Fruit fly (Drosophila melanogaster) whole organism, embryonic: Measurements from ENCODE around the gene dgt1.

ENCODE experiments used
- B-H1 ChIP-seq: fragments of 200-800 bp; sonication (Bioruptor generic); IDR thresholded peaks from 3 replicates; pipeline ENCODE4 v1.3.6; 2022; ENCODE audit warnings: missing biosample characterization, missing genetic modification characterization
- CG11247 ChIP-seq: fragments of 200-800 bp; sonication (Bioruptor generic); IDR thresholded peaks from 2 replicates; pipeline ENCODE4 v1.3.6; 2022; ENCODE audit warnings: missing biosample characterization, missing genetic modification characterization
- CG11560 ChIP-seq: fragments of 200-800 bp; sonication (Bioruptor generic); IDR thresholded peaks from 3 replicates; pipeline ENCODE4 v1.3.6; 2022; ENCODE audit warnings: missing biosample characterization, missing genetic modification characterization
- CG12299 ChIP-seq: fragments of 200-800 bp; sonication (Bioruptor generic); optimal IDR thresholded peaks from 2 replicates; lab custom pipeline; 2018; ENCODE audit warnings: missing biosample characterization, mild to moderate bottlenecking, missing genetic modification characterization
- CG13775 ChIP-seq: fragments of 200-800 bp; sonication (Bioruptor generic); optimal IDR thresholded peaks from 3 replicates; lab custom pipeline; 2017; ENCODE audit warnings: missing biosample characterization, mild to moderate bottlenecking, missing genetic modification characterization
- CG14014 ChIP-seq: fragments of 200-800 bp; sonication (Bioruptor generic); IDR thresholded peaks from 2 replicates; pipeline ENCODE4 v1.3.6; 2022; ENCODE audit warnings: missing biosample characterization, missing genetic modification characterization
- CG14441 ChIP-seq: fragments of 200-800 bp; sonication (Bioruptor generic); IDR thresholded peaks from 2 replicates; pipeline ENCODE4 v1.3.6; 2022; ENCODE audit warnings: missing biosample characterization, missing genetic modification characterization
- CG14710 ChIP-seq: fragments of 200-800 bp; sonication (Bioruptor generic); optimal IDR thresholded peaks from 3 replicates; lab custom pipeline; 2019; ENCODE audit warnings: missing biosample characterization, mild to moderate bottlenecking, missing genetic modification characterization, moderate library complexity
- CG15601 ChIP-seq: fragments of 200-800 bp; sonication (Bioruptor generic); optimal IDR thresholded peaks from 3 replicates; lab custom pipeline; 2019; ENCODE audit warnings: missing biosample characterization, mild to moderate bottlenecking, missing genetic modification characterization, moderate library complexity
- CG17385 ChIP-seq: fragments of 200-800 bp; sonication (Bioruptor generic); optimal IDR thresholded peaks from 3 replicates; lab custom pipeline; 2018; ENCODE audit warnings: missing biosample characterization, mild to moderate bottlenecking, missing genetic modification characterization
- CG17612 ChIP-seq: fragments of 200-800 bp; sonication (Bioruptor generic); IDR thresholded peaks from 2 replicates; pipeline ENCODE4 v1.3.6; 2022; ENCODE audit warnings: missing biosample characterization, missing genetic modification characterization
- CG17912 ChIP-seq: fragments of 200-800 bp; sonication (Bioruptor generic); optimal IDR thresholded peaks from 2 replicates; lab custom pipeline; 2018; ENCODE audit warnings: missing biosample characterization, mild to moderate bottlenecking, missing genetic modification characterization
- CG18619 ChIP-seq: fragments of 200-800 bp; sonication (Bioruptor generic); optimal IDR thresholded peaks from 3 replicates; lab custom pipeline; 2017; ENCODE audit warnings: missing biosample characterization, mild to moderate bottlenecking, missing genetic modification characterization
- CG2116 ChIP-seq: fragments of 200-800 bp; sonication (Bioruptor generic); optimal IDR thresholded peaks from 3 replicates; lab custom pipeline; 2018; ENCODE audit warnings: missing biosample characterization, mild to moderate bottlenecking, missing genetic modification characterization
- CG2199 ChIP-seq: fragments of 200-800 bp; sonication (Bioruptor generic); IDR thresholded peaks from 3 replicates; pipeline ENCODE4 v1.3.6; 2022; ENCODE audit warnings: missing biosample characterization, missing genetic modification characterization
- CG32767 ChIP-seq: fragments of 200-800 bp; sonication (Bioruptor generic); IDR thresholded peaks from 2 replicates; pipeline ENCODE4 v1.3.6; 2022; ENCODE audit warnings: missing biosample characterization, missing genetic modification characterization
- CG3847 ChIP-seq: fragments of 200-800 bp; sonication (Bioruptor generic); IDR thresholded peaks from 2 replicates; pipeline ENCODE4 v1.3.6; 2022; ENCODE audit warnings: missing biosample characterization, missing genetic modification characterization
- CG43689 ChIP-seq: fragments of 200-800 bp; sonication (Bioruptor generic); IDR thresholded peaks from 2 replicates; pipeline ENCODE4 v1.3.6; 2022; ENCODE audit warnings: missing biosample characterization, missing genetic modification characterization
- CG4404 ChIP-seq: fragments of 200-800 bp; sonication (Bioruptor generic); IDR thresholded peaks from 2 replicates; pipeline ENCODE4 v1.3.6; 2022; ENCODE audit warnings: missing biosample characterization, missing genetic modification characterization
- CG5245 ChIP-seq: fragments of 200-800 bp; sonication (Bioruptor generic); optimal IDR thresholded peaks from 3 replicates; lab custom pipeline; 2016; ENCODE audit warnings: missing biosample characterization, missing genetic modification characterization
- CG6254 ChIP-seq: fragments of 200-800 bp; sonication (Bioruptor generic); optimal IDR thresholded peaks from 3 replicates; lab custom pipeline; 2017; ENCODE audit warnings: mild to moderate bottlenecking, missing biosample characterization, missing genetic modification reagents, missing genetic modification characterization
- CG8089 ChIP-seq: fragments of 200-800 bp; sonication (Bioruptor generic); optimal IDR thresholded peaks from 3 replicates; lab custom pipeline; 2016; ENCODE audit warnings: missing biosample characterization, missing genetic modification characterization
- CG8478 ChIP-seq: fragments of >200 bp; optimal IDR thresholded peaks from 2 replicates; lab custom pipeline; 2018
- CG8924 ChIP-seq: fragments of 200-800 bp; optimal IDR thresholded peaks from 3 replicates; lab custom pipeline; 2019; ENCODE audit warnings: missing biosample characterization, mild to moderate bottlenecking, missing genetic modification characterization, moderate library complexity
- CG9609 ChIP-seq: fragments of 200-800 bp; sonication (Bioruptor generic); optimal IDR thresholded peaks from 3 replicates; lab custom pipeline; 2016; ENCODE audit warnings: missing biosample characterization, missing genetic modification characterization
- Dek ChIP-seq: fragments of 200-800 bp; sonication (Bioruptor generic); optimal IDR thresholded peaks from 3 replicates; lab custom pipeline; 2019; ENCODE audit warnings: missing biosample characterization, mild to moderate bottlenecking, missing genetic modification characterization, moderate library complexity
- Dfd ChIP-seq, 2 experiments: fragments of >200 bp; optimal IDR thresholded peaks; 2 replicates each; lab custom pipeline; 2017; ENCODE audit warnings: missing biosample characterization in 2 of 2, missing genetic modification characterization in 2 of 2
- E2f2 ChIP-seq: fragments of 200-800 bp; sonication (Bioruptor generic); IDR thresholded peaks from 2 replicates; pipeline ENCODE4 v1.3.6; 2022; ENCODE audit warnings: missing biosample characterization, missing genetic modification characterization
- H2.0 ChIP-seq: fragments of 200-800 bp; sonication (Bioruptor generic); IDR thresholded peaks from 2 replicates; pipeline ENCODE4 v1.3.6; 2022; ENCODE audit warnings: missing biosample characterization, missing genetic modification characterization
- Hey ChIP-seq: fragments of 200-800 bp; sonication (Bioruptor generic); optimal IDR thresholded peaks from 3 replicates; lab custom pipeline; 2018; ENCODE audit warnings: missing biosample characterization, mild to moderate bottlenecking, missing genetic modification characterization
- Nf-YB ChIP-seq: fragments of 200-800 bp; sonication (Bioruptor generic); optimal IDR thresholded peaks from 3 replicates; lab custom pipeline; 2019; ENCODE audit warnings: missing biosample characterization, mild to moderate bottlenecking, missing genetic modification characterization, moderate library complexity
- Side ChIP-seq: fragments of 200-800 bp; sonication (Bioruptor generic); optimal IDR thresholded peaks from 2 replicates; lab custom pipeline; 2016; ENCODE audit warnings: missing biosample characterization, missing genetic modification characterization
- Sin3A ChIP-seq: fragments of >200 bp; optimal IDR thresholded peaks from 2 replicates; lab custom pipeline; 2018
- Stat92E ChIP-seq, 3 experiments: fragments of >200 bp in 2 of 3; fragments of 200-800 bp in 1 of 3; sonication (Bioruptor generic) in 1 of 3; optimal IDR thresholded peaks; 2 replicates each; lab custom pipeline; 2017 to 2019; ENCODE audit warnings: missing biosample characterization in 3 of 3, missing genetic modification characterization in 3 of 3, mild to moderate bottlenecking in 1 of 3, moderate library complexity in 1 of 3
- ash1 ChIP-seq: fragments of 200-800 bp; sonication (Bioruptor generic); optimal IDR thresholded peaks from 2 replicates; lab custom pipeline; 2018; ENCODE audit warnings: missing biosample characterization, mild to moderate bottlenecking, missing genetic modification characterization
- br ChIP-seq: fragments of >200 bp; optimal IDR thresholded peaks from 2 replicates; lab custom pipeline; 2017
- crc ChIP-seq: fragments of 200-800 bp; sonication (Bioruptor generic); optimal IDR thresholded peaks from 2 replicates; lab custom pipeline; 2016; ENCODE audit warnings: missing biosample characterization, missing genetic modification characterization
- danr ChIP-seq: fragments of 200-800 bp; sonication (Bioruptor generic); IDR thresholded peaks from 2 replicates; pipeline ENCODE4 v1.3.6; 2022; ENCODE audit warnings: missing biosample characterization, missing genetic modification characterization
- dmrt99B ChIP-seq: fragments of 200-800 bp; sonication (Bioruptor generic); optimal IDR thresholded peaks from 2 replicates; lab custom pipeline; 2018; ENCODE audit warnings: missing biosample characterization, mild to moderate bottlenecking, missing genetic modification characterization, moderate library complexity
- ems ChIP-seq: fragments of 200-800 bp; sonication (Bioruptor generic); optimal IDR thresholded peaks from 3 replicates; lab custom pipeline; 2016; ENCODE audit warnings: missing biosample characterization, missing genetic modification characterization
- eyg ChIP-seq: fragments of 200-800 bp; sonication (Bioruptor generic); optimal IDR thresholded peaks from 3 replicates; lab custom pipeline; 2016; ENCODE audit warnings: missing biosample characterization, missing genetic modification characterization
- her ChIP-seq: fragments of 200-800 bp; sonication (Bioruptor generic); optimal IDR thresholded peaks from 2 replicates; lab custom pipeline; 2016; ENCODE audit warnings: missing biosample characterization, missing genetic modification characterization
- lilli ChIP-seq: fragments of 200-800 bp; sonication (Bioruptor generic); optimal IDR thresholded peaks from 3 replicates; lab custom pipeline; 2016; ENCODE audit warnings: missing biosample characterization, missing genetic modification characterization
- prd ChIP-seq, 3 experiments: fragments of >200 bp in 2 of 3; fragments of 200-800 bp in 1 of 3; sonication (Bioruptor generic) in 1 of 3; optimal IDR thresholded peaks in 2 of 3; IDR thresholded peaks in 1 of 3; 2 replicates in 2 of 3; 3 replicates in 1 of 3; pipeline versions ENCODE4 v1.3.6 to Lab custom; 2017 to 2022; ENCODE audit warnings: missing biosample characterization in 1 of 3, missing genetic modification characterization in 1 of 3
- scrt ChIP-seq: fragments of 200-800 bp; sonication (Bioruptor generic); optimal IDR thresholded peaks from 2 replicates; lab custom pipeline; 2018; ENCODE audit warnings: missing biosample characterization, mild to moderate bottlenecking, missing genetic modification characterization, moderate library complexity
- sim ChIP-seq: fragments of 200-800 bp; sonication (Bioruptor generic); IDR thresholded peaks from 2 replicates; pipeline ENCODE4 v1.3.6; 2022; ENCODE audit warnings: missing biosample characterization, missing genetic modification characterization
- sima ChIP-seq: fragments of 200-800 bp; sonication (Bioruptor generic); optimal IDR thresholded peaks from 2 replicates; lab custom pipeline; 2016; ENCODE audit warnings: missing biosample characterization, missing genetic modification characterization
- tin ChIP-seq: fragments of 200-800 bp; sonication (Bioruptor generic); optimal IDR thresholded peaks from 3 replicates; lab custom pipeline; 2016; ENCODE audit warnings: missing biosample characterization, missing genetic modification characterization
- trem ChIP-seq: fragments of 200-800 bp; optimal IDR thresholded peaks from 3 replicates; lab custom pipeline; 2019; ENCODE audit warnings: missing biosample characterization, mild to moderate bottlenecking, missing genetic modification characterization, moderate library complexity
- twi ChIP-seq: fragments of 200-800 bp; optimal IDR thresholded peaks from 2 replicates; lab custom pipeline; 2019; ENCODE audit warnings: missing biosample characterization, mild to moderate bottlenecking, missing genetic modification characterization, moderate library complexity
- unpg ChIP-seq: fragments of 200-800 bp; sonication (Bioruptor generic); optimal IDR thresholded peaks from 3 replicates; lab custom pipeline; 2018; ENCODE audit warnings: missing biosample characterization, mild to moderate bottlenecking, missing genetic modification characterization, moderate library complexity
- wdn ChIP-seq: fragments of 200-800 bp; sonication (Bioruptor generic); IDR thresholded peaks from 2 replicates; pipeline ENCODE4 v1.3.6; 2022; ENCODE audit warnings: missing biosample characterization, missing genetic modification characterization
- zen ChIP-seq: fragments of 200-800 bp; sonication (Bioruptor generic); optimal IDR thresholded peaks from 3 replicates; lab custom pipeline; 2018; ENCODE audit warnings: missing biosample characterization, mild to moderate bottlenecking, missing genetic modification characterization, moderate library complexity

The dgt1 gene

DNA sequence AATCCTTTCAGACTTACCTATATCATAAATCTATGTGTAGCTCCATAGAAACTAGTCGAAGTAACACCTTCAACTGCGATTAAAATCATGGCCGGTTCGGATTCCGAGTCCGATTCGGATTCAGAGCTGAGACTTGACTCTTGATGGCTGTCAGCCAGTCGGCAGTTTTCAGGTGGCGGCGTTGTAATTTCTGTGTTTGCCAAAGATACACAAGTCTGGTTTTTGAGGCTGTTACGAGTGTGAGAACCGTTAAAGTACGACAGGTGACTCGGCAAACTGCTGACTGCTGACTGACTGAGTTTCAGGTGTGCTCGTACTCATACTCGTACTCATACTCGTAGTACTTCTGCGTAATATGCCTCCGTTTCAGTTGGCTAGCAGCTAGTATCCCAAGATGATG is 33.9 kb upstream of the dgt1 start (continued):
- TF ChIP-seq CG11560 (no peak), Dek (no peak), wdn (GFP tag; lab: Robert Waterston, UW) (no peak), CG43689 (no peak), CG14014 (GFP tag; lab: Robert Waterston, UW) (peak; percentile 48; the same call in 1 of the 2 replicates), ems (GFP tag; lab: Kevin White, UChicago) (no peak), CG8089 (GFP tag; lab: Kevin White, UChicago) (no peak), unpg (GFP tag; lab: Kevin White, UChicago) (peak; percentile 29), CG11247 (GFP tag; lab: Robert Waterston, UW) (no peak), sim (GFP tag; lab: Robert Waterston, UW) (no peak), CG17385 (GFP tag; lab: Kevin White, UChicago) (peak; percentile 16), ash1 (GFP tag; lab: Kevin White, UChicago) (no peak), danr (GFP tag; lab: Robert Waterston, UW) (no peak), CG4404 (GFP tag; lab: Robert Waterston, UW) (no peak), B-H1 (no peak; the same call in 2 of the 3 replicates), CG32767 (GFP tag; lab: Robert Waterston, UW) (no peak), Hey (tag; lab: Kevin White, UChicago) (peak; percentile 25), Dfd (GFP tag; optimal IDR thresholded peaks at IDR 0.05; lab: Kevin White, UChicago) (no peak), CG15601 (peak; percentile 34), CG12299 (tag; lab: Kevin White, UChicago) (no peak), Stat92E (GFP tag; optimal IDR thresholded peaks at IDR 0.05; lab: Kevin White, UChicago) (no peak), CG14710 (no peak), sima (no peak), CG13775 (GFP tag; lab: Kevin White, UChicago) (no peak), Sin3A (lab: Kevin White, UChicago) (no peak), CG8924 (tag; lab: Kevin White, UChicago) (no peak), her (GFP tag; lab: Kevin White, UChicago) (peak; percentile 32), Nf-YB (GFP tag; lab: Kevin White, UChicago) (no peak), CG17612 (GFP tag; lab: Robert Waterston, UW) (no peak), CG6254 (GFP tag; lab: Kevin White, UChicago) (no peak), CG2116 (GFP tag; lab: Kevin White, UChicago) (peak; percentile 18), eyg (GFP tag; lab: Kevin White, UChicago) (peak; percentile 1), CG9609 (no peak), twi (no peak), crc (GFP tag; lab: Kevin White, UChicago) (no peak), CG2199 (GFP tag; lab: Robert Waterston, UW) (no peak), E2f2 (GFP tag; lab: Robert Waterston, UW) (no peak), CG5245 (GFP tag; lab: Kevin White, UChicago) (no peak), CG14441 (GFP tag; lab: Robert Waterston, UW) (no peak), lilli (no peak), br (lab: Kevin White, UChicago) (no peak), CG18619 (GFP tag; lab: Kevin White, UChicago) (peak; percentile 1), trem (no peak), CG3847 (GFP tag; lab: Robert Waterston, UW) (no peak), H2.0 (GFP tag; lab: Robert Waterston, UW) (no peak), Side (peak; percentile 25), dmrt99B (peak; percentile 18), CG17912 (GFP tag; lab: Kevin White, UChicago) (no peak), tin (GFP tag; lab: Kevin White, UChicago) (no peak), CG8478 (lab: Kevin White, UChicago) (no peak), scrt (GFP tag; lab: Kevin White, UChicago) (no peak), prd (optimal IDR thresholded peaks at IDR 0.05; lab: Kevin White, UChicago) (no peak), prd (GFP tag; IDR thresholded peaks at IDR 0.05; lab: Robert Waterston, UW) (no peak), zen (tag; lab: Kevin White, UChicago) (no peak)
